Worm (Caenorhabditis elegans): ENCODE results near the gene atln-1.

DNA sequence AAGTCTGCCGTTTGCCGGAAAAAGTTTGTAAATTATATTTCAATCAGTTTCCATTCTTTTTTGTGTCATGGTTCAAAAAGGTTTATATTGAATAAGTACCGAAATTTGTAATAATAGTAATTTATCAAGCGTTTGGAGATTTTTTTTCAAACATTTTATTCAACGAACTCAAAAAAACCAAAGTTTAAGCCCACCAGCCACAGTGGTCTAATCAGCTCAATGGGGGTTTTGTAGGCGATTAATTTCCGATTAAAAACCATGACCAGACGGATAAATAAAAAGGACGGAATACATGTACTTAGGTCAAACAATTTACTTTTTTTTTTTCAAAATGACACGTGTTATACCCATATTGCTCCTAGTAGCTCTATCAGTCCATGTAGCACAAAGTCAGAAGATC, 10.9 kb downstream of the atln-1 start, which contains the start of gene Y54G2A.10:
- TF ChIP-seq nhr-237 (tag; optimal IDR thresholded peaks at IDR 0.05), result no peak
- no peak for TF ChIP-seq ztf-11 (tag; optimal IDR thresholded peaks at IDR 0.05)
- TF ChIP-seq sptf-1 (tag; optimal IDR thresholded peaks at IDR 0.05), result no peak
- TF ChIP-seq nhr-12 (tag; optimal IDR thresholded peaks at IDR 0.05), result no peak
- no peak for TF ChIP-seq elt-3 (tag; optimal IDR thresholded peaks at IDR 0.05)
